Fruit fly (Drosophila melanogaster): Measurements from ENCODE around the gene ea.

Gene ea

dm6 chr3R:15328083-15328779, at the start of gene ea, which contains the start of gene CG6236:
TSS of gene ea (plus strand) at chr3R:15328729.
TSS of gene CG6236 (minus strand) at chr3R:15328269.
- TF ChIP-seq usp (GFP tag; optimal IDR thresholded peaks at IDR 0.05), result no peak
- TF ChIP-seq psq (optimal IDR thresholded peaks at IDR 0.05), result no peak
- no peak for TF ChIP-seq pan (optimal IDR thresholded peaks at IDR 0.05)
- no peak for TF ChIP-seq EcR (GFP tag; optimal IDR thresholded peaks at IDR 0.05)
- no peak for TF ChIP-seq Dll (optimal IDR thresholded peaks at IDR 0.05)
- no peak for TF ChIP-seq CG8478 (optimal IDR thresholded peaks at IDR 0.05)

dm6 chr3R:15280619-15281334, 47.8 kb upstream of the ea start:
- no peak for TF ChIP-seq Dll (optimal IDR thresholded peaks at IDR 0.05)
- no peak for TF ChIP-seq usp (GFP tag; optimal IDR thresholded peaks at IDR 0.05)
- no peak for TF ChIP-seq psq (optimal IDR thresholded peaks at IDR 0.05)
- TF ChIP-seq EcR (GFP tag; optimal IDR thresholded peaks at IDR 0.05), result no peak
- no peak for TF ChIP-seq pan (optimal IDR thresholded peaks at IDR 0.05)
- no peak for TF ChIP-seq CG8478 (optimal IDR thresholded peaks at IDR 0.05)

- TF ChIP-seq psq (optimal IDR thresholded peaks at IDR 0.05), result no peak
- TF ChIP-seq Dll (optimal IDR thresholded peaks at IDR 0.05), result no peak
- no peak for TF ChIP-seq EcR (GFP tag; optimal IDR thresholded peaks at IDR 0.05)
- no peak for TF ChIP-seq pan (optimal IDR thresholded peaks at IDR 0.05)
- no peak for TF ChIP-seq CG8478 (optimal IDR thresholded peaks at IDR 0.05)
- no peak for TF ChIP-seq usp (GFP tag; optimal IDR thresholded peaks at IDR 0.05)
Measured at dm6 chr3R:15281335-15281963, 47.1 kb upstream of the ea start.

dm6 chr3R:15282326-15282725, 46.2 kb upstream of the ea start:
- TF ChIP-seq psq (optimal IDR thresholded peaks at IDR 0.05) (no peak), EcR (GFP tag; optimal IDR thresholded peaks at IDR 0.05) (no peak), pan (optimal IDR thresholded peaks at IDR 0.05) (no peak)

- TF ChIP-seq usp (GFP tag; optimal IDR thresholded peaks at IDR 0.05) (no peak), pan (optimal IDR thresholded peaks at IDR 0.05) (no peak), Dll (optimal IDR thresholded peaks at IDR 0.05) (no peak), CG8478 (optimal IDR thresholded peaks at IDR 0.05) (no peak), EcR (GFP tag; optimal IDR thresholded peaks at IDR 0.05) (no peak), psq (optimal IDR thresholded peaks at IDR 0.05) (no peak)
Measured at dm6 chr3R:15282982-15283809, 45.3 kb upstream of the ea start.

- TF ChIP-seq psq (optimal IDR thresholded peaks at IDR 0.05) (no peak), usp (GFP tag; optimal IDR thresholded peaks at IDR 0.05) (no peak), CG8478 (optimal IDR thresholded peaks at IDR 0.05) (no peak), Dll (optimal IDR thresholded peaks at IDR 0.05) (no peak), pan (optimal IDR thresholded peaks at IDR 0.05) (no peak), EcR (GFP tag; optimal IDR thresholded peaks at IDR 0.05) (no peak)
Measured at dm6 chr3R:15286024-15286692, 42.4 kb upstream of the ea start.

- TF ChIP-seq psq (optimal IDR thresholded peaks at IDR 0.05), result no peak
- TF ChIP-seq Dll (optimal IDR thresholded peaks at IDR 0.05), result no peak
- no peak for TF ChIP-seq CG8478 (optimal IDR thresholded peaks at IDR 0.05)
- TF ChIP-seq usp (GFP tag; optimal IDR thresholded peaks at IDR 0.05), result no peak
- TF ChIP-seq EcR (GFP tag; optimal IDR thresholded peaks at IDR 0.05), result no peak
- no peak for TF ChIP-seq pan (optimal IDR thresholded peaks at IDR 0.05)
Measured at dm6 chr3R:15286693-15287041, 41.9 kb upstream of the ea start.

dm6 chr3R:15287763-15288162, 40.8 kb upstream of the ea start:
- TF ChIP-seq EcR (GFP tag; optimal IDR thresholded peaks at IDR 0.05) (no peak), CG8478 (optimal IDR thresholded peaks at IDR 0.05) (no peak), usp (GFP tag; optimal IDR thresholded peaks at IDR 0.05) (no peak), pan (optimal IDR thresholded peaks at IDR 0.05) (no peak), Dll (optimal IDR thresholded peaks at IDR 0.05) (no peak), psq (optimal IDR thresholded peaks at IDR 0.05) (no peak)

- TF ChIP-seq Dll (optimal IDR thresholded peaks at IDR 0.05), result no peak
- TF ChIP-seq psq (optimal IDR thresholded peaks at IDR 0.05), result no peak
- TF ChIP-seq EcR (GFP tag; optimal IDR thresholded peaks at IDR 0.05), result no peak
- TF ChIP-seq CG8478 (optimal IDR thresholded peaks at IDR 0.05), result no peak
- TF ChIP-seq pan (optimal IDR thresholded peaks at IDR 0.05), result no peak
- TF ChIP-seq usp (GFP tag; optimal IDR thresholded peaks at IDR 0.05), result no peak
Measured at dm6 chr3R:15288802-15289201, 39.7 kb upstream of the ea start.

- no peak for TF ChIP-seq usp (GFP tag; optimal IDR thresholded peaks at IDR 0.05)
- TF ChIP-seq pan (optimal IDR thresholded peaks at IDR 0.05), result peak; percentile 3
Measured at dm6 chr3R:15289828-15290641, 38.5 kb upstream of the ea start.

Data from whole organism.